Worm (Caenorhabditis elegans) whole organism, midembryonic: ENCODE data around the gene emb-8.

Experiments used
- T22C8.4 ChIP-seq: fragments of 200-800 bp; sonication (Bioruptor generic); IDR thresholded peaks from 2 replicates; pipeline ENCODE4 v1.3.6; 2022; ENCODE audit warnings: missing genetic modification characterization, missing compliant biosample characterization
- cog-1 ChIP-seq: sonication (generic microtip); optimal IDR thresholded peaks from 2 replicates; lab custom pipeline; 2016; ENCODE audit warnings: missing genetic modification characterization, missing compliant biosample characterization
- flt-1 ChIP-seq: fragments of 200-800 bp; sonication (Bioruptor generic); IDR thresholded peaks from 2 replicates; pipeline ENCODE4 v1.3.6; 2022; ENCODE audit warnings: missing genetic modification characterization, missing compliant biosample characterization
- klf-2 ChIP-seq: fragments of 200-800 bp; sonication (Bioruptor generic); conservative IDR thresholded peaks from 2 replicates; pipeline ENCODE4 v1.3.6; 2022; ENCODE audit warnings: missing genetic modification reagents, missing genetic modification characterization, missing compliant biosample characterization
- med-1 ChIP-seq: sonication (generic microtip); optimal IDR thresholded peaks from 2 replicates; lab custom pipeline; 2017; ENCODE audit warnings: missing genetic modification characterization, mild to moderate bottlenecking, missing compliant biosample characterization, antibody characterized with exemption, missing genetic modification reagents; ENCODE audit not compliant: insufficient read depth
- ref-1 ChIP-seq: fragments of 200-800 bp; sonication (Bioruptor generic); conservative IDR thresholded peaks from 2 replicates; pipeline ENCODE4 v1.3.6; 2022; ENCODE audit warnings: missing genetic modification reagents, missing genetic modification characterization, missing compliant biosample characterization
- tab-1 ChIP-seq: fragments of 200-800 bp; sonication (Bioruptor generic); IDR thresholded peaks from 2 replicates; pipeline ENCODE4 v1.3.6; 2022; ENCODE audit warnings: missing genetic modification characterization, missing compliant biosample characterization
- ztf-23 ChIP-seq: fragments of 200-800 bp; sonication (Bioruptor generic); IDR thresholded peaks from 2 replicates; pipeline ENCODE4 v1.3.6; 2022; ENCODE audit warnings: missing genetic modification reagents, missing genetic modification characterization, missing compliant biosample characterization
- ztf-29 ChIP-seq: fragments of 200-800 bp; sonication (Bioruptor generic); IDR thresholded peaks from 2 replicates; pipeline ENCODE4 v1.3.6; 2022; ENCODE audit warnings: missing genetic modification reagents, missing genetic modification characterization, missing compliant biosample characterization

Gene emb-8

DNA sequence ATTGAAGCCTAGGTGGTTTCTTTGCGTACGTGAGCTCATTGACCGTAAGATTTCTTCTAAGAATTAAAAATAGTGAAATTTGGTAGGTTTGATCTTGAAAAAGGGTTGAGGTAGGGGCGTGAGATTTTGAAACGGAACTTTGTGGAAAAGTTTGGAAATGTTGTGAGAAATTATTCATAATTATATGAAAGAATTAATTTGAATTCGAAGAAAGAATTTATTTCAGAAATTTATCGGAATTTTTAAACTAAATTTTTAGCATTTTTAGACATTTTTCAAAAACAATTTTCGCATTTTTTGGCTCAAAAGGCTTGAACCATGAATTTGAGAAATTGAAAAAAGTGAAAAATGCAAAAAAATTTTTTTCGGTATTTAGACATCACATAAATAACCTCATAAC, 14.7 kb upstream of the emb-8 start:
- no peak for TF ChIP-seq ztf-29 (GFP tag; lab: Robert Waterston, UW)
- no peak for TF ChIP-seq flt-1 (GFP tag; lab: Robert Waterston, UW)
- no peak for TF ChIP-seq tab-1
- TF ChIP-seq klf-2 (GFP tag; lab: Robert Waterston, UW) = no peak
- no peak for TF ChIP-seq T22C8.4
- no peak for TF ChIP-seq ref-1
- TF ChIP-seq med-1 (GFP tag; lab: Kevin White, UChicago) = no peak
- no peak for TF ChIP-seq cog-1 (tag; lab: Kevin White, UChicago)
- no peak for TF ChIP-seq ztf-23 (GFP tag; lab: Robert Waterston, UW)

DNA sequence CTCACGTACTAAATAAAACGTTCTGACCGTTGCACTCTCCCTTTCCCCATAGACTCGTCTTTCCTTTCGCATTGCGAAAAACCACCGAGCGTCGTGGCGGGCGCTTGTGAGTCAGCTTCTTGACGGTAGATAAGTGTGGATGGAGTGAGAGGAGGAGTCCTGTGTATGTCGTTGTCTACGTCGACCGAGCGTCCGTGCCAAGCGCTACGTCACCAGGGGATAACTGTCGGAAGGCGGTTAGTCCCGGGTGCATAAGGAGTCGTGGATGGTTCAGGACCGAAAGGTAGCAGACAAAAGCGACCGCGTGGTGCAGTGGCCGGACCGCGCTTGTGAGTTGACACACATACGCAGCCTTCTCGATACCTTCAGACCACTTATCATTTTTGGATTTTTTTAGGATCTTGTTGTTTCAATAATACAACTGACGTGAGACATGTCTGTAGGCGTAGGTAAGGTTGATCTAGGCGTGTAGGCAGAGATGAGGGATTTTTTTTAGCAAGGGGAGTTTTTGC, 11.7 kb upstream of the emb-8 start:
- TF ChIP-seq ztf-29 (GFP tag; lab: Robert Waterston, UW) (peak; percentile 42; the same call in 1 of the 2 replicates), ztf-23 (GFP tag; lab: Robert Waterston, UW) (peak; percentile 78), ref-1 (peak; percentile 65; the same call in 1 of the 2 replicates), klf-2 (GFP tag; lab: Robert Waterston, UW) (peak; percentile 75), flt-1 (GFP tag; lab: Robert Waterston, UW) (peak; percentile 80; the same call in 1 of the 2 replicates), med-1 (GFP tag; lab: Kevin White, UChicago) (peak; percentile 12), tab-1 (peak; percentile 88)

DNA sequence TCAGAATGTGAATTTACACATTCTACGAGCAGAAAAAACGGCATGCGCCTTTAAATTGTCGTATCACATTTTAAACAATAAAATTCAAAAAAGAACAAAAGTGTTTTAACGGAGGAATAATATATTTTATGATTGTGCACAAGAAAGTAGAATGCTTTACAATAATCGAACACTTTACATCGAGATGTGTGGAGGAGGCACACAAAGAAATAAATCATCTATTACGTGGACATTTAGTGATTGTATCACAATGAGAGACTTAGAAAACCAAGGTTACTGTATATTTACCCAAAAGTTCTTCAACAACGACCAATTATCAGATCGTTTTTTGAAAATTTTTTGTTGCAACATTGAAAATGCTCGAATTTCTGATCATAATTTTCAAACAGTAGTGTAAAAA, 10.8 kb upstream of the emb-8 start:
- TF ChIP-seq tab-1 = no peak
- no peak for TF ChIP-seq med-1 (GFP tag; lab: Kevin White, UChicago)
- no peak for TF ChIP-seq flt-1 (GFP tag; lab: Robert Waterston, UW)
- TF ChIP-seq ref-1 = no peak
- TF ChIP-seq T22C8.4 = no peak
- TF ChIP-seq ztf-23 (GFP tag; lab: Robert Waterston, UW) = no peak
- TF ChIP-seq ztf-29 (GFP tag; lab: Robert Waterston, UW) = no peak
- TF ChIP-seq klf-2 (GFP tag; lab: Robert Waterston, UW) = no peak
- TF ChIP-seq cog-1 (tag; lab: Kevin White, UChicago) = no peak

DNA sequence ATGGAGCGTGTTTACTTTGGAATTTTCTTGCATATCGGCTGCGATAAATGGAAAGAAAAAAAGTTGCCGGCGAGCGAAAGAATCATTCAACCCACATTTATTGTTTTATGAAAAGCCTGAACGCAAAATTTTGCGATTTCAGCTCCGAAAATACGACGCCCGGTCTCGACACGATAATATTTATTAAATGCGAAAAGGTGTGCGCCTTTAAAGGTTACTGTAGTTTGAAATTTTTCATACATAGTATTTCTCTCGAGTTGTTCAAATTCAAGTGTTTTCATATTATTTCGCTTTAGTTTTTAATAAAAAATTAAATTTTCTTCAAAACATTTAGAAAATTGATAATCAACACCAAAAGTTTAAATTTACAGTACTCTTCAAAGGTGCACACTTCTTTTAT, 9.5 kb upstream of the emb-8 start, which contains the start of gene syx-16:
Gene syx-16, minus strand, starts transcription at position 118 of the 400 bp plus-strand sequence.
- TF ChIP-seq ztf-23 (GFP tag; lab: Robert Waterston, UW) (no peak), tab-1 (no peak), ref-1 (no peak), ztf-29 (GFP tag; lab: Robert Waterston, UW) (no peak), flt-1 (GFP tag; lab: Robert Waterston, UW) (no peak), med-1 (GFP tag; lab: Kevin White, UChicago) (no peak), cog-1 (tag; lab: Kevin White, UChicago) (no peak), T22C8.4 (no peak), klf-2 (GFP tag; lab: Robert Waterston, UW) (no peak)

DNA sequence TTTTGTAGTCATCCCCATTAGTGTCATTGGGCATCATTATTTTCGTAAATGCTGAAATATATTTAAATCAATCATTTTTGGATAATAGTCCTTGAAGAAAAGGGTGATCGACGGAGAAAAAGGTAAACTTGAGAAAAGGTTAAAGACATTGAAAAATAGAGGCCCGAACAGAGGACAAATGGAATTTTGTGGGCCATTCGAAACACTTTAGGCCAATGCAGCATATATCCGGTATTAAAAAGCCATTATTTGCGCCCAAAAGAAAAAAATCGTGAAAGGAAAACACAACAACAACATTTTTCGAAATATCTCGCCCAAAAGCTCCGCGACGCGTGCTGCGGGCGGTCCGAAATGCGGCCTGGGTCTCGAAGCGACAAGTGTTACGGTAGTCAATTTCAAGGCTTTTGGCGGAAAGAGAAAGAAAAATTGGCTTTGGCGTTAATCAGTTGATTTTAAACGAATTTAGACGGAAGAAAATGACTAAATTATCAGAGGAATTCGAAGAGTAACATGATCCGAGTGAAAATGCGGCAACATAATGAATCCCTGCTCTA, 7.5 kb upstream of the emb-8 start, which contains the start of gene morc-1:
Gene morc-1, minus strand, starts transcription at position 51 of the 554 bp plus-strand sequence.
- no peak for TF ChIP-seq cog-1 (tag; lab: Kevin White, UChicago)
- TF ChIP-seq ztf-29 (GFP tag; lab: Robert Waterston, UW) = no peak
- TF ChIP-seq tab-1 = no peak
- no peak for TF ChIP-seq ztf-23 (GFP tag; lab: Robert Waterston, UW)
- no peak for TF ChIP-seq med-1 (GFP tag; lab: Kevin White, UChicago)
- no peak for TF ChIP-seq klf-2 (GFP tag; lab: Robert Waterston, UW)
- no peak for TF ChIP-seq flt-1 (GFP tag; lab: Robert Waterston, UW)
- TF ChIP-seq ref-1 = no peak
- no peak for TF ChIP-seq T22C8.4

DNA sequence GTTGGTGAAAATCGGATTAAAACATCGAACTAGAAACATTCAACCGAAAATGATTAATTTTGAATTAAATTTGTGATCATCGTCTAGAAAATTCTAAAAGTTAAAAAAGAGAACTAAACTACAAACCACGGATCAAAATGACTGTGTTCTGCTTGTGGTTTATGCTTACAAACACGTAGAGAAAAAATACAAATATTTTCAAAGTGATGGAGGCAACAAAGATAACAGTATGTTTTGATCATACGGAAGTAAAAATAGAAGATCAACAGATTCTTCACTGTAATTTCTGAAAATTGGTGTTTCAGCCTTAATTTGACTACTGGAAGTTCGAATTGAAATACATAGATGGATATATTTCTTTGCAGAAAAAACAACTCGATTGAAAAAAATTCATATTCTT, 3.8 kb upstream of the emb-8 start:
- TF ChIP-seq ztf-29 (GFP tag; lab: Robert Waterston, UW) = no peak
- no peak for TF ChIP-seq med-1 (GFP tag; lab: Kevin White, UChicago)
- no peak for TF ChIP-seq tab-1
- no peak for TF ChIP-seq klf-2 (GFP tag; lab: Robert Waterston, UW)
- no peak for TF ChIP-seq flt-1 (GFP tag; lab: Robert Waterston, UW)
- TF ChIP-seq ref-1 = no peak
- TF ChIP-seq ztf-23 (GFP tag; lab: Robert Waterston, UW) = no peak
- no peak for TF ChIP-seq T22C8.4

DNA sequence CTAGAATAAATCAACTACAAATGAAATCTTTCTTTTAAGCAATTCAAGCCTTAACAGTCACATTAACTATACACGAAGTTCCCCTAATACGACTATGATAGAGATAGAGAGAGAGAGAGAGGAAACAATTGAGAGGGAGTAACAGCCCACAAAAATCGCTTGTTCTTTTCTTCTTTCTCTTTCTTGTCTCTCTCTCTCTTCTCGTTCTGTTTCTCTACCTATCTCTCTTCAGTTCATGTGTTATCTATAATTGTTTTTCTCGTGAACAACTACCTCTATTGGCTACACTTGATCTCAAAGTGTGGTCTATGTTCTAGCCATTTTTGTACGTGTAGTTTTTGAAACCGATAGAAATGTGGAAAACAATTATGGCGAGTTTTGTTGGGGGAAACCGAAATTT, 3.2 kb upstream of the emb-8 start:
- TF ChIP-seq ztf-23 (GFP tag; lab: Robert Waterston, UW) = no peak
- TF ChIP-seq tab-1 = no peak
- no peak for TF ChIP-seq klf-2 (GFP tag; lab: Robert Waterston, UW)
- TF ChIP-seq med-1 (GFP tag; lab: Kevin White, UChicago) = no peak
- no peak for TF ChIP-seq ref-1
- no peak for TF ChIP-seq ztf-29 (GFP tag; lab: Robert Waterston, UW)

DNA sequence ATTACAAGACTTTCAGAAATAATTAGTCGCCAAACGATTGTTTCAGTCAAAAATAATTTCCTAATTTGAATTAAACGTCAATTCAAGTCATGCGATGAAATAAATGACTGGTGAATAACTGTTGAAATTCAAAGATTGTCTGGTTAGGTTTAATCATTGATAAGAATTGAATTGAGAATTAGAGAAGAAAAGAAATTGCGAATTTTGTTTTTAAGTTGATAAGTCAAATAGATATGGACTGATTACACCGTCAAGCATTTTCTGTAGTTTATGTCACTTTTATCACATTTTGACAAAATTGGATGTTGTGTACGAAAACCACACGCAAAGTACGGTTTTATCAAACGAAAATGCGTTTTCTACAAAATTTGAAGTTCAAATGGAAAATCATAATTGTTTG, 1.8 kb upstream of the emb-8 start:
- TF ChIP-seq med-1 (GFP tag; lab: Kevin White, UChicago) (no peak), ztf-23 (GFP tag; lab: Robert Waterston, UW) (no peak), flt-1 (GFP tag; lab: Robert Waterston, UW) (no peak), tab-1 (no peak), ztf-29 (GFP tag; lab: Robert Waterston, UW) (no peak)

DNA sequence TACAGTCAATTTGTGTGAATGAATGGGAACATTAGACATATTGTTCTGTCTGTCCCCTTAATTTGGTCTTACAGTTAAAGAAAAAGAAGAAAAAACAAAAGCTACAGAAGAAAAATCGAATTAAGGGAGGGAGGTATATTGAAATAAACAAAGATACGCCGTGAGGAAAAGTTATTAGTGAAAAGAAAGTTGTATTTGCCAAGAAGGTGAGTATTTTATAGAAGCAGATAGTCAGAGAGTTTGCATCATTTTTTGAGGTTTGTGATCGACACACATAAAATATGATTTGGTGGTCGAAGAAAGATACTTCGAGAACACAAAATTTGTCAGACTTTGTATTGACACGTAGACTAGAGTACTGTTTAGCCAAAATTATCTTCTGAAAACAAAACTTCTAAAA, 872 bp upstream of the emb-8 start:
- no peak for TF ChIP-seq tab-1
